Worm (Caenorhabditis elegans): ENCODE data around the gene srsx-36.

DNA sequence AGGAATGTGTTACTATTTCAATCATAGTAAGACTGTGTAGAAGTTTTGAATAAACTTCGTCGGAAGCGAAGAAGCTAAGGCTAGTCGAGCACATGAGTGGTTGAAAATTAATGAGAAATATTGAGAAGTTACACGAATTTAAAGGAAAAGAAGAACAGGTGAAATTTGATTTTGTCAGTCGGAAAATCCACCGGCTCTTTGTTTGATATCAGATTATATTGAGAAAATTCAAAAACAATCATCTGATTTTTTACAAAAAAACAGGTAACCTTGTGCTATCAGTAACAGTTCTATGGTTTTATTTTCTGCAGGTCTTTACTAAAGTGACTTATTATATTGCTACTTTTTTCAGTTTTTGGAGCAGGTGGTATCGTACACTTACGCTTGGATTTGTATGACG lies 48.8 kb upstream of the srsx-36 start, which contains the start of gene srh-148:
- TF ChIP-seq R02D3.7 (tag; optimal IDR thresholded peaks at IDR 0.05) (no peak), egl-27 (tag; optimal IDR thresholded peaks at IDR 0.05) (no peak)
